Worm (Caenorhabditis elegans): Measurements from ENCODE around the gene M04C3.1.

M04C3.1 gene

ce11 chrV:19428936-19429335 lies 16.5 kb downstream of the M04C3.1 start:
- TF ChIP-seq snpc-4 (tag; optimal IDR thresholded peaks at IDR 0.05) (no peak), nhr-237 (tag; optimal IDR thresholded peaks at IDR 0.05) (no peak), ztf-1 (GFP tag; conservative IDR thresholded peaks at IDR 0.05) (no peak), nhr-10 (tag; optimal IDR thresholded peaks at IDR 0.05) (no peak), lin-13 (GFP tag; optimal IDR thresholded peaks at IDR 0.05) (no peak), egl-27 (tag; optimal IDR thresholded peaks at IDR 0.05) (no peak), sem-4 (tag; optimal IDR thresholded peaks at IDR 0.05) (no peak), fos-1 (tag; optimal IDR thresholded peaks at IDR 0.05) (no peak), ceh-16 (tag; optimal IDR thresholded peaks at IDR 0.05) (peak; percentile 40), elt-1 (tag; optimal IDR thresholded peaks at IDR 0.05) (peak; percentile 60), nhr-21 (tag; optimal IDR thresholded peaks at IDR 0.05) (no peak), sma-9 (GFP tag; optimal IDR thresholded peaks at IDR 0.05) (peak; percentile 56), sma-9 (tag; optimal IDR thresholded peaks at IDR 0.05) (no peak), gmeb-1 (tag; optimal IDR thresholded peaks at IDR 0.05) (no peak), nhr-23 (tag; optimal IDR thresholded peaks at IDR 0.05) (peak; percentile 57), F13H6.1 (tag; optimal IDR thresholded peaks at IDR 0.05) (no peak), skn-1 (tag; optimal IDR thresholded peaks at IDR 0.05) (no peak), peb-1 (tag; optimal IDR thresholded peaks at IDR 0.05) (no peak), nhr-25 (tag; optimal IDR thresholded peaks at IDR 0.05) (peak; percentile 28), unc-39 (tag; optimal IDR thresholded peaks at IDR 0.05) (no peak)

DNA sequence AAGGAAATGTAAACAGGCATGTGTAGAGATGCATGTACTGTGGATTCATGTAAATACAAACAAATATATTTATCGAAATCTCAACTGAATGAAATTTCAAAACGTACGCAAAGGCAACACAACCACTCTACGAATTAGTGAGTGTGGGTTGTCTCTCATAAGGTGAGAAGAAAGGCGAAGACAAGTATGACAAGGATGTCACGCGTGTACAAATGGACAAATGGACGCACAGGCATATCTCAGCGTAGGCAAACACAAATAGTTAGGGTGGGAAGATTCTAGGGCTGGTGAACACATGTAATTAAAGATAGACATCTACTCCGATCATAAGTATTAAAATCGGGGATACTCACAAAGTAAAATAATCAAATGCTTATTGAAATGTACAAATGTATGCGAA lies 17.3 kb downstream of the M04C3.1 start:
- TF ChIP-seq peb-1 (tag; optimal IDR thresholded peaks at IDR 0.05) = no peak
- TF ChIP-seq nhr-25 (tag; optimal IDR thresholded peaks at IDR 0.05) = peak; percentile 23

- TF ChIP-seq nhr-25 (tag; optimal IDR thresholded peaks at IDR 0.05) (peak; percentile 47), elt-1 (tag; optimal IDR thresholded peaks at IDR 0.05) (no peak)
Observed at ce11 chrV:19421131-19421530, 24.3 kb downstream of the M04C3.1 start, which contains the start of gene C25F9.2. Gene C25F9.2 (plus strand): TSS chrV:19421471.

ce11 chrV:19419301-19419700 lies 26.1 kb downstream of the M04C3.1 start:
- TF ChIP-seq fos-1 (tag; optimal IDR thresholded peaks at IDR 0.05) = peak; percentile 1

- TF ChIP-seq C34F6.9 (tag; optimal IDR thresholded peaks at IDR 0.05) (no peak), fos-1 (tag; optimal IDR thresholded peaks at IDR 0.05) (peak; percentile 40)
Observed at ce11 chrV:19417836-19418235, 27.6 kb downstream of the M04C3.1 start, which contains the start of gene C25F9.15. Gene C25F9.15 (plus strand): TSS chrV:19418136.

DNA sequence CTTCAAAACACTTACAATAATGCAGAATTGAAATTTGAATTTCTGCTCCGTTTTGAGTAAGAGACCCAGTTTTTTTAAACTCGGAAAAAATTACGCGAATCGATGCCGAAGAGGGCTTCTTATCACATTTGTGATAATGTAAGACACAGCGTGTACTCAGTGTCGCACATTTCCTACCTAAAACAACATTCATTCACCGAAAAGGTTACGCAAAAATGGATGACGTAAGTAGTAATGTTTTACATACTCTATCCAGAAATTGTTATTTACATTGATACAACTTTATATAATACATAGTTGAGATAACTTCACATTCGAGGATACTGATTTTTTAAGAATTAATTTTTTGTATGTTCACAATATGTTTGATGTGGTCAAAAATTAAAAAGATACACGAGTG lies 28.9 kb downstream of the M04C3.1 start, which contains the start of the genes C25F9.4 and C25F9.9:
C25F9.4 (minus strand) TSS at position 101 of the 400 bp plus-strand sequence.
C25F9.9 (plus strand) TSS at position 137 of the 400 bp plus-strand sequence.
- TF ChIP-seq alr-1 (tag; optimal IDR thresholded peaks at IDR 0.05) = no peak
- TF ChIP-seq fos-1 (tag; optimal IDR thresholded peaks at IDR 0.05) = peak; percentile 59
- TF ChIP-seq lin-13 (GFP tag; optimal IDR thresholded peaks at IDR 0.05) = no peak
- no peak for TF ChIP-seq unc-55 (GFP tag; optimal IDR thresholded peaks at IDR 0.05)

- TF ChIP-seq aly-2 (tag; optimal IDR thresholded peaks at IDR 0.05) = no peak
- TF ChIP-seq nhr-12 (tag; optimal IDR thresholded peaks at IDR 0.05) = no peak
- TF ChIP-seq ztf-1 (GFP tag; conservative IDR thresholded peaks at IDR 0.05) = no peak
- TF ChIP-seq mbf-1 (tag; optimal IDR thresholded peaks at IDR 0.05) = no peak
- no peak for TF ChIP-seq ZK546.5 (tag; optimal IDR thresholded peaks at IDR 0.05)
- peak; percentile 83 for TF ChIP-seq fos-1 (tag; optimal IDR thresholded peaks at IDR 0.05)
- no peak for TF ChIP-seq lsy-2 (tag; optimal IDR thresholded peaks at IDR 0.05)
- no peak for TF ChIP-seq unc-62 (GFP tag; optimal IDR thresholded peaks at IDR 0.05)
- no peak for TF ChIP-seq nhr-21 (tag; optimal IDR thresholded peaks at IDR 0.05)
Observed at ce11 chrV:19410663-19411062, 34.7 kb downstream of the M04C3.1 start, which contains the start of gene C25F9.5. Gene C25F9.5 (minus strand): TSS chrV:19410857.

Data from whole organism, L2 larva.